Fruit fly (Drosophila melanogaster) whole organism, pupa: Measurements from ENCODE around the gene CG44836.
A peak's percentile ranks its signal among the peaks of the same experiment; 100 is the strongest.

Experiments used
- CG10348 ChIP-seq: fragments of 200-800 bp; sonication (Bioruptor generic); IDR thresholded peaks from 2 replicates; pipeline ENCODE4 v1.3.6; 2022; ENCODE audit warnings: missing biosample characterization, missing genetic modification characterization
- CG12605 ChIP-seq: fragments of 200-800 bp; sonication (Bioruptor generic); IDR thresholded peaks from 2 replicates; pipeline ENCODE4 v1.3.6; 2022; ENCODE audit warnings: missing biosample characterization, missing genetic modification characterization
- CG14655 ChIP-seq: fragments of 200-800 bp; sonication (Bioruptor generic); optimal IDR thresholded peaks from 3 replicates; lab custom pipeline; 2017; ENCODE audit warnings: mild to moderate bottlenecking, missing biosample characterization, missing genetic modification reagents, missing genetic modification characterization
- CG17806 ChIP-seq: fragments of 200-800 bp; sonication (Bioruptor generic); optimal IDR thresholded peaks from 2 replicates; lab custom pipeline; 2018; ENCODE audit warnings: missing biosample characterization, mild to moderate bottlenecking, missing genetic modification characterization, moderate library complexity
- CG34367 ChIP-seq: fragments of 200-800 bp; sonication (Bioruptor generic); optimal IDR thresholded peaks from 2 replicates; lab custom pipeline; 2018; ENCODE audit warnings: missing biosample characterization, mild to moderate bottlenecking, missing genetic modification characterization
- CG4496 ChIP-seq: fragments of 200-800 bp; sonication (Bioruptor generic); IDR thresholded peaks from 3 replicates; pipeline ENCODE4 v1.3.6; 2022; ENCODE audit warnings: missing biosample characterization, missing genetic modification characterization
- CG8159 ChIP-seq: fragments of 200-800 bp; sonication (Bioruptor generic); optimal IDR thresholded peaks from 3 replicates; lab custom pipeline; 2018; ENCODE audit warnings: missing biosample characterization, mild to moderate bottlenecking, missing genetic modification characterization, moderate library complexity
- CG8301 ChIP-seq: fragments of 200-800 bp; sonication (Bioruptor generic); optimal IDR thresholded peaks from 2 replicates; lab custom pipeline; 2018; ENCODE audit warnings: missing biosample characterization, mild to moderate bottlenecking, missing genetic modification characterization
- CG9948 ChIP-seq: fragments of 200-800 bp; sonication (Bioruptor generic); optimal IDR thresholded peaks from 2 replicates; lab custom pipeline; 2018; ENCODE audit warnings: missing biosample characterization, mild to moderate bottlenecking, missing genetic modification characterization, moderate library complexity
- EcR ChIP-seq: fragments of 200-800 bp; sonication (Bioruptor generic); optimal IDR thresholded peaks from 3 replicates; lab custom pipeline; 2019; ENCODE audit warnings: missing biosample characterization, missing genetic modification characterization, mild to moderate bottlenecking, moderate library complexity, missing genetic modification reagents
- Pif1A ChIP-seq: fragments of 200-800 bp; sonication (Bioruptor generic); optimal IDR thresholded peaks from 3 replicates; lab custom pipeline; 2016; ENCODE audit warnings: missing biosample characterization, missing genetic modification characterization
- Pif1B ChIP-seq: fragments of 200-800 bp; sonication (Bioruptor generic); optimal IDR thresholded peaks from 3 replicates; lab custom pipeline; 2016; ENCODE audit warnings: missing biosample characterization, missing genetic modification characterization
- Snoo ChIP-seq: fragments of 200-800 bp; sonication (Bioruptor generic); optimal IDR thresholded peaks from 3 replicates; lab custom pipeline; 2017; ENCODE audit warnings: missing biosample characterization, mild to moderate bottlenecking, missing genetic modification characterization, inconsistent platforms

DNA sequence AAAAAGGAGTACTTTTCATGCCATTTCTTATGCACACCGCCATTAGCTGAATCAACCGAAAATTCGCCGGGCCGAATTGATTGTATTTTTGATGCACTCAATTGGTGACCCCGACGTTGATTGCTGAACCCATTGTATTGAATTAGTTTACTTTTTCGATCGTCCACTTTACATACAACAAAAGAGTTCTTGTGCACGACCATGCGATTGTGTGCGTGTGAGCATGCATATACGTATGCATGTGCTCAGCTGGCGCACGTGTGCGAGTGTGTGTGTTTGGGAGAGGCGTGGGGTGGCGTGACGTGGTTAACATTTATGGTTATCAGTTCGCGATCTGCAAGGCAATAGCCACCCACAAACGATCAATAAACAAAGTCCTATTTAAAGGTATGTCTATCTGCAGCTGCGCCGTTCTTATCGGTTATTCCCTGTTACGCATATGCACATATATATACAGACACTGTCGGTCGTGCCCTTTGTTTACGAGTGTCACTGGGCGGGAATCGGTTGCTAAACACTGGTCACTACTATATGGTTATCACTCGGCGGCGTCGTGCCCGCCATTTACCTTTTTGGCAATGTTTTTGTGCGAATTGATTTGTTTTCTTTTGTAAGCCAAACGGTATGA lies 14.7 kb downstream of the CG44836 start:
- no peak for TF ChIP-seq CG8301 (tag; lab: Kevin White, UChicago)
- TF ChIP-seq EcR (GFP tag; lab: Kevin White, UChicago): peak; percentile 93
- no peak for TF ChIP-seq CG8159 (tag; lab: Kevin White, UChicago)
- no peak for TF ChIP-seq CG14655 (GFP tag; lab: Kevin White, UChicago)
- no peak for TF ChIP-seq CG17806 (tag; lab: Kevin White, UChicago)
- TF ChIP-seq CG34367 (tag; lab: Kevin White, UChicago): no peak
- no peak for TF ChIP-seq Pif1B
- TF ChIP-seq Snoo (tag; lab: Kevin White, UChicago): no peak
- TF ChIP-seq CG10348 (GFP tag; lab: Robert Waterston, UW): no peak
- TF ChIP-seq Pif1A (GFP tag; lab: Kevin White, UChicago): peak; percentile 43
- TF ChIP-seq CG12605: 0 out of 2 replicates have a peak, but pooled peaks have one; percentile 14
- no peak for TF ChIP-seq CG9948 (tag; lab: Kevin White, UChicago)
- 0 out of 3 replicates have a peak, but pooled peaks have one; percentile 52 for TF ChIP-seq CG4496 (GFP tag; lab: Robert Waterston, UW)
